Worm (Caenorhabditis elegans): ENCODE measurements around the gene F25B4.7.

ce11 chrV:5695635-5696034 lies 8.6 kb upstream of the F25B4.7 start:
- TF ChIP-seq ztf-11 (tag; optimal IDR thresholded peaks at IDR 0.05) = no peak
- TF ChIP-seq pha-4 (GFP tag; IDR thresholded peaks at IDR 0.05) = no peak
- no peak for TF ChIP-seq pha-4 (tag; optimal IDR thresholded peaks at IDR 0.05)
- TF ChIP-seq unc-62 (GFP tag; optimal IDR thresholded peaks at IDR 0.05 in 1 of 2) = peak in 1 of 2 experiments; percentile 63
- no peak for TF ChIP-seq unc-62 (tag; optimal IDR thresholded peaks at IDR 0.05)
- TF ChIP-seq T20F7.1 (GFP tag; optimal IDR thresholded peaks at IDR 0.05) = no peak
- 0 out of 2 replicates have a peak, but pooled peaks have one; percentile 33 for TF ChIP-seq lin-1 (GFP tag; IDR thresholded peaks at IDR 0.05)
- no peak for TF ChIP-seq F26F4.8 (GFP tag; conservative IDR thresholded peaks at IDR 0.05)
- no peak for TF ChIP-seq sdz-12 (GFP tag; optimal IDR thresholded peaks at IDR 0.05)
- TF ChIP-seq jun-1 (tag; optimal IDR thresholded peaks at IDR 0.05) = no peak

Measured in whole organism, L4 larva.